Worm (Caenorhabditis elegans): ENCODE measurements around the gene F09E5.7.

Gene F09E5.7

DNA sequence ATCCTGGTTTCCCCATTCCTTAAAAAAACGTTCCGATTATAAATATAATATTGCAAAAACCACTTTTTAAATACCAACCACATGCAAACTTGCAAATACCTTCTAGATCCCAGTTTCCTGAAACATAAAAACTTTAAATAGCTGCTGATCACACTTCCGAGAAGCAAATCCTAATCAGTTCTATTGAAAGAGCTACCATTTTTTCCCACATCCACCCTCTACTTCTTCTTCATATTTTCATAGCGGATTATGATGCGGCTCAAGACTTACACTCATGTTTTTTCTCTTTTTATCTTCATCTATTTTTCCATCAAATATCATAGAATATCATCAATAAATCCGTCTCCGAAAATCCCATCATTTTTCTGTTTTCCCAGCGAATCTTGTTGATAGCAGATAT is 25.0 kb upstream of the F09E5.7 start:
- TF ChIP-seq nhr-90 (tag; optimal IDR thresholded peaks at IDR 0.05; ENCODE audit: poor library complexity) = no peak
- no peak for TF ChIP-seq fkh-10 (GFP tag; optimal IDR thresholded peaks at IDR 0.05)
- TF ChIP-seq dsc-1 (tag; optimal IDR thresholded peaks at IDR 0.05) = peak; percentile 99
- no peak for TF ChIP-seq efl-1 (optimal IDR thresholded peaks at IDR 0.05)
- TF ChIP-seq efl-1 (GFP tag; optimal IDR thresholded peaks at IDR 0.05 in 1 of 2) = no peak
- no peak for TF ChIP-seq lin-15B (tag; optimal IDR thresholded peaks at IDR 0.05)
- no peak for TF ChIP-seq hlh-4 (tag; optimal IDR thresholded peaks at IDR 0.05)
- peak; percentile 57 for TF ChIP-seq fkh-8 (tag; optimal IDR thresholded peaks at IDR 0.05)
- TF ChIP-seq ets-5 (GFP tag; IDR thresholded peaks at IDR 0.05) = 0 out of 2 replicates have a peak, but pooled peaks have one; percentile 82
- TF ChIP-seq ama-1 (optimal IDR thresholded peaks at IDR 0.05) = no peak
- TF ChIP-seq mef-2 (tag; optimal IDR thresholded peaks at IDR 0.05) = no peak
- peak; percentile 60 for TF ChIP-seq nhr-47 (tag; optimal IDR thresholded peaks at IDR 0.05)
- TF ChIP-seq pax-3 (tag; optimal IDR thresholded peaks at IDR 0.05) = peak; percentile 72
- TF ChIP-seq isw-1 (GFP tag; IDR thresholded peaks at IDR 0.05) = no peak
- TF ChIP-seq nhr-71 (tag; optimal IDR thresholded peaks at IDR 0.05) = peak; percentile 4
- TF ChIP-seq nhr-11 (tag; optimal IDR thresholded peaks at IDR 0.05) = peak; percentile 19
- TF ChIP-seq sox-4 (tag; optimal IDR thresholded peaks at IDR 0.05) = peak; percentile 70
- no peak for TF ChIP-seq blmp-1 (tag; optimal IDR thresholded peaks at IDR 0.05)
- TF ChIP-seq tbx-2 (tag; optimal IDR thresholded peaks at IDR 0.05) = no peak
- no peak for TF ChIP-seq aly-2 (tag; optimal IDR thresholded peaks at IDR 0.05)
- TF ChIP-seq lin-39 (tag; optimal IDR thresholded peaks at IDR 0.05) = no peak
- no peak for TF ChIP-seq unc-30 (tag; optimal IDR thresholded peaks at IDR 0.05)
- no peak for TF ChIP-seq unc-98 (GFP tag; IDR thresholded peaks at IDR 0.05)
- TF ChIP-seq unc-86 (tag; optimal IDR thresholded peaks at IDR 0.05) = no peak
- no peak for TF ChIP-seq ztf-4 (tag; optimal IDR thresholded peaks at IDR 0.05)
- peak; percentile 8 for TF ChIP-seq egl-13 (tag; optimal IDR thresholded peaks at IDR 0.05)
- TF ChIP-seq hlh-17 (GFP tag; optimal IDR thresholded peaks at IDR 0.05; ENCODE audit: borderline replicate concordance) = no peak

DNA sequence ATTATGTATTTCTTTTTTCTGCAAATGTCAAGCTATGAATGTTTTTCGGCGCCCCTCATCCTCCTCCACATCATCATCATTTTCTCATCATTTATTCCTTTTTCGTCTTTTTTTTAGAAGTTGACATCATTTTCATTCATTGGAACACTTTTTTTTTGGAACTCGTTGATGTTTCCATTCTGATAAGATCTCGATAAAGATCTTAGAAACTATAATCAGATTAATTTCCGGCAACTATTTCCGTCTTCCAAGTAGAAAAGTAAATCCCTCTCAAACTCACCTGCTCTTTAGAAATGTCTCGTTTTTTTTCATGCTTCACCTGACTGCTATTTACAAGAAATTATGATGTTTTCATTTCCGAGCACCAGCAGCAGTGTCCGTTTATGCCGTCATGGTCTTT is 23.0 kb upstream of the F09E5.7 start:
- TF ChIP-seq zag-1 (tag; optimal IDR thresholded peaks at IDR 0.05) (no peak), mep-1 (tag; optimal IDR thresholded peaks at IDR 0.05) (peak; percentile 27), ceh-8 (GFP tag; optimal IDR thresholded peaks at IDR 0.05) (no peak), nhr-71 (tag; optimal IDR thresholded peaks at IDR 0.05) (peak; percentile 75), ztf-4 (tag; optimal IDR thresholded peaks at IDR 0.05) (peak; percentile 12), nhr-47 (tag; optimal IDR thresholded peaks at IDR 0.05) (peak; percentile 60), snu-23 (GFP tag; optimal IDR thresholded peaks at IDR 0.05) (no peak), nhr-11 (tag; optimal IDR thresholded peaks at IDR 0.05) (peak; percentile 41), swsn-7 (tag; optimal IDR thresholded peaks at IDR 0.05) (peak; percentile 2), unc-30 (tag; optimal IDR thresholded peaks at IDR 0.05) (no peak), xbp-1 (tag; optimal IDR thresholded peaks at IDR 0.05) (no peak), snpc-4 (tag; optimal IDR thresholded peaks at IDR 0.05) (no peak), nhr-12 (tag; optimal IDR thresholded peaks at IDR 0.05) (no peak), lin-35 (GFP tag; optimal IDR thresholded peaks at IDR 0.05) (no peak), jun-1 (tag; optimal IDR thresholded peaks at IDR 0.05) (no peak), lin-14 (GFP tag; optimal IDR thresholded peaks at IDR 0.05) (peak; percentile 54), sptf-1 (tag; optimal IDR thresholded peaks at IDR 0.05) (no peak), dsc-1 (tag; optimal IDR thresholded peaks at IDR 0.05) (peak; percentile 89), elt-2 (tag; optimal IDR thresholded peaks at IDR 0.05) (no peak), nhr-19 (GFP tag; conservative IDR thresholded peaks at IDR 0.05) (no peak), efl-1 (optimal IDR thresholded peaks at IDR 0.05) (no peak), efl-1 (GFP tag; optimal IDR thresholded peaks at IDR 0.05 in 1 of 2) (peak in 1 of 2 experiments; percentile 36), unc-98 (GFP tag; IDR thresholded peaks at IDR 0.05) (no peak), hlh-4 (tag; optimal IDR thresholded peaks at IDR 0.05) (peak; percentile 9), pax-3 (tag; optimal IDR thresholded peaks at IDR 0.05) (peak; percentile 70), lsy-2 (tag; optimal IDR thresholded peaks at IDR 0.05) (peak in 1 of 2 experiments; percentile 10), ceh-90 (tag; optimal IDR thresholded peaks at IDR 0.05) (no peak), sox-4 (tag; optimal IDR thresholded peaks at IDR 0.05) (peak; percentile 1), egl-13 (tag; optimal IDR thresholded peaks at IDR 0.05) (peak; percentile 39), fkh-8 (tag; optimal IDR thresholded peaks at IDR 0.05) (peak; percentile 84), tbx-2 (tag; optimal IDR thresholded peaks at IDR 0.05) (no peak)
